Fruit fly (Drosophila melanogaster) S2 (cell line): Measurements from ENCODE around the gene CG33003.

Source experiments
- CG8478 ChIP-seq: fragments of >200 bp; optimal IDR thresholded peaks from 2 replicates; lab custom pipeline; 2018
- CTCF ChIP-seq, 2 experiments: fragments of >200 bp; optimal IDR thresholded peaks; 2 replicates each; lab custom pipeline; 2018

- no peak for TF ChIP-seq CG8478
- TF ChIP-seq CTCF (optimal IDR thresholded peaks at IDR 0.05; lab: Kevin White, UChicago): no peak
Measured at dm6 chr2L:4444457-4444856, 43.7 kb downstream of the CG33003 start, which contains the start of the genes morgue and Elp3.
